Fruit fly (Drosophila melanogaster): Measurements from ENCODE around the gene Pp1-87B.
A peak's percentile ranks its signal among the peaks of the same experiment; 100 is the strongest.

The Pp1-87B gene

dm6 chr3R:12451888-12452514, 26.3 kb upstream of the Pp1-87B start, which contains the start of gene CG5509:
TSS of gene CG5509 (plus strand) at chr3R:12452464.
- no peak for TF ChIP-seq Abd-B (GFP tag; optimal IDR thresholded peaks at IDR 0.05)
- no peak for TF ChIP-seq fru (GFP tag; optimal IDR thresholded peaks at IDR 0.05)
- TF ChIP-seq Hr78 (GFP tag; optimal IDR thresholded peaks at IDR 0.05), result no peak
- no peak for TF ChIP-seq Jra (GFP tag; optimal IDR thresholded peaks at IDR 0.05)
- TF ChIP-seq brk (GFP tag; optimal IDR thresholded peaks at IDR 0.05), result no peak
- no peak for TF ChIP-seq Vsx2 (GFP tag; optimal IDR thresholded peaks at IDR 0.05; ENCODE audit: partially characterized antibody)
- TF ChIP-seq HLH106 (tag; optimal IDR thresholded peaks at IDR 0.05), result no peak
- no peak for TF ChIP-seq sage (GFP tag; optimal IDR thresholded peaks at IDR 0.05)
- no peak for TF ChIP-seq usp (GFP tag; optimal IDR thresholded peaks at IDR 0.05)
- no peak for TF ChIP-seq N (GFP tag; optimal IDR thresholded peaks at IDR 0.05)

- TF ChIP-seq Mio (GFP tag; optimal IDR thresholded peaks at IDR 0.05) (no peak), fru (GFP tag; optimal IDR thresholded peaks at IDR 0.05) (no peak)
These were observed 25.7 kb upstream of the Pp1-87B start for dm6 chr3R:12451376-12451775.

dm6 chr3R:12450713-12451259, 25.1 kb upstream of the Pp1-87B start:
- TF ChIP-seq lola (GFP tag; optimal IDR thresholded peaks at IDR 0.05) (no peak), Rel (GFP tag; optimal IDR thresholded peaks at IDR 0.05) (no peak), Rel (tag; optimal IDR thresholded peaks at IDR 0.05) (peak; percentile 46)

dm6 chr3R:12449617-12450242, 24.0 kb upstream of the Pp1-87B start:
- TF ChIP-seq usp (GFP tag; optimal IDR thresholded peaks at IDR 0.05) (no peak), jim (GFP tag; optimal IDR thresholded peaks at IDR 0.05) (no peak), Sp1 (GFP tag; optimal IDR thresholded peaks at IDR 0.05) (no peak), sv (GFP tag; optimal IDR thresholded peaks at IDR 0.05) (no peak), Dif (GFP tag; optimal IDR thresholded peaks at IDR 0.05; ENCODE audit: partially characterized antibody) (no peak), Dfd (GFP tag; optimal IDR thresholded peaks at IDR 0.05) (no peak), ey (GFP tag; optimal IDR thresholded peaks at IDR 0.05) (no peak), Jra (GFP tag; optimal IDR thresholded peaks at IDR 0.05) (no peak), Myc (optimal IDR thresholded peaks at IDR 0.05) (no peak), pan (optimal IDR thresholded peaks at IDR 0.05) (no peak), CrebA (GFP tag; optimal IDR thresholded peaks at IDR 0.05; ENCODE audit: borderline replicate concordance) (no peak), dl (GFP tag; optimal IDR thresholded peaks at IDR 0.05; ENCODE audit: insufficient read depth in 1 of 2, partially characterized antibody in 2 of 2) (no peak), HLH106 (tag; optimal IDR thresholded peaks at IDR 0.05) (no peak), h (GFP tag; optimal IDR thresholded peaks at IDR 0.05) (no peak), dmrt93B (GFP tag; optimal IDR thresholded peaks at IDR 0.05) (no peak), Hr78 (GFP tag; optimal IDR thresholded peaks at IDR 0.05) (no peak), psq (GFP tag; optimal IDR thresholded peaks at IDR 0.05) (no peak), lola (GFP tag; optimal IDR thresholded peaks at IDR 0.05) (no peak), foxo (GFP tag; optimal IDR thresholded peaks at IDR 0.05) (no peak), woc (GFP tag; optimal IDR thresholded peaks at IDR 0.05) (no peak)

- TF ChIP-seq brk (GFP tag; optimal IDR thresholded peaks at IDR 0.05) (peak; percentile 99), Dif (GFP tag; optimal IDR thresholded peaks at IDR 0.05; ENCODE audit: partially characterized antibody) (no peak), Dfd (GFP tag; optimal IDR thresholded peaks at IDR 0.05) (peak; percentile 96), N (GFP tag; optimal IDR thresholded peaks at IDR 0.05) (no peak), foxo (GFP tag; optimal IDR thresholded peaks at IDR 0.05) (peak; percentile 100), pan (optimal IDR thresholded peaks at IDR 0.05) (no peak), sv (GFP tag; optimal IDR thresholded peaks at IDR 0.05) (peak; percentile 99), woc (GFP tag; optimal IDR thresholded peaks at IDR 0.05) (peak; percentile 100), CG9705 (GFP tag; optimal IDR thresholded peaks at IDR 0.05) (peak; percentile 100), ey (GFP tag; optimal IDR thresholded peaks at IDR 0.05) (peak; percentile 100), rgr (GFP tag; optimal IDR thresholded peaks at IDR 0.05) (peak; percentile 100), Rel (GFP tag; optimal IDR thresholded peaks at IDR 0.05) (peak; percentile 99), Rel (tag; optimal IDR thresholded peaks at IDR 0.05) (peak; percentile 98), psq (GFP tag; optimal IDR thresholded peaks at IDR 0.05) (peak; percentile 99), tai (GFP tag; optimal IDR thresholded peaks at IDR 0.05) (peak; percentile 98), jim (GFP tag; optimal IDR thresholded peaks at IDR 0.05) (peak; percentile 24), GATAd (GFP tag; optimal IDR thresholded peaks at IDR 0.05) (no peak), CrebA (GFP tag; optimal IDR thresholded peaks at IDR 0.05; ENCODE audit: borderline replicate concordance) (no peak), Sp1 (GFP tag; optimal IDR thresholded peaks at IDR 0.05) (peak; percentile 100), dl (GFP tag; optimal IDR thresholded peaks at IDR 0.05; ENCODE audit: insufficient read depth in 1 of 2, partially characterized antibody in 2 of 2) (no peak), fru (GFP tag; optimal IDR thresholded peaks at IDR 0.05) (peak; percentile 100), Jra (GFP tag; optimal IDR thresholded peaks at IDR 0.05) (peak; percentile 99), HLH106 (tag; optimal IDR thresholded peaks at IDR 0.05) (peak; percentile 100), Vsx2 (GFP tag; optimal IDR thresholded peaks at IDR 0.05; ENCODE audit: partially characterized antibody) (no peak), sage (GFP tag; optimal IDR thresholded peaks at IDR 0.05) (peak; percentile 100), Myc (optimal IDR thresholded peaks at IDR 0.05) (no peak), h (GFP tag; optimal IDR thresholded peaks at IDR 0.05) (peak; percentile 100), Hr78 (GFP tag; optimal IDR thresholded peaks at IDR 0.05) (no peak), Mio (GFP tag; optimal IDR thresholded peaks at IDR 0.05) (peak; percentile 95), Hnf4 (GFP tag; optimal IDR thresholded peaks at IDR 0.05) (peak; percentile 100), dsf (GFP tag; optimal IDR thresholded peaks at IDR 0.05; ENCODE audit: borderline replicate concordance) (peak; percentile 98), Abd-B (GFP tag; optimal IDR thresholded peaks at IDR 0.05) (no peak)
These were observed 23.2 kb upstream of the Pp1-87B start, which contains the start of gene CG18549 for dm6 chr3R:12448889-12449314. TSS of gene CG18549 (plus strand) at chr3R:12449296.
